Fruit fly (Drosophila melanogaster) whole organism, adult: Measurements from ENCODE around the gene nerfin-1.

Experiments
- CG11617 ChIP-seq: fragments of 200-800 bp; sonication (Bioruptor generic); optimal IDR thresholded peaks from 2 replicates; lab custom pipeline; 2017; ENCODE audit warnings: mild to moderate bottlenecking, missing biosample characterization, missing genetic modification reagents, missing genetic modification characterization
- CG12768 ChIP-seq: fragments of 200-800 bp; sonication (Bioruptor generic); optimal IDR thresholded peaks from 2 replicates; lab custom pipeline; 2017; ENCODE audit warnings: missing biosample characterization, missing genetic modification characterization, mild to moderate bottlenecking, moderate library complexity, missing genetic modification reagents
- CG14711 ChIP-seq: fragments of 200-800 bp; sonication (Bioruptor generic); optimal IDR thresholded peaks from 2 replicates; lab custom pipeline; 2018; ENCODE audit warnings: missing biosample characterization, mild to moderate bottlenecking, missing genetic modification characterization, moderate library complexity
- CG7045 ChIP-seq: fragments of 200-800 bp; sonication (Bioruptor generic); optimal IDR thresholded peaks from 2 replicates; lab custom pipeline; 2017; ENCODE audit warnings: missing biosample characterization, mild to moderate bottlenecking, missing genetic modification characterization
- Hr96 ChIP-seq: fragments of 200-800 bp; sonication (Bioruptor generic); optimal IDR thresholded peaks from 2 replicates; lab custom pipeline; 2016; ENCODE audit warnings: missing biosample characterization, missing genetic modification characterization
- Mnt ChIP-seq: fragments of 200-800 bp; sonication (Bioruptor generic); optimal IDR thresholded peaks from 2 replicates; lab custom pipeline; 2016; ENCODE audit warnings: missing biosample characterization, mild to moderate bottlenecking, missing genetic modification characterization
- kay ChIP-seq: fragments of 200-800 bp; sonication (Bioruptor generic); peaks from one replicate; lab custom pipeline; 2016; ENCODE audit warnings: missing biosample characterization, missing genetic modification characterization, borderline replicate concordance
- toe ChIP-seq: fragments of 200-800 bp; sonication (Bioruptor generic); optimal IDR thresholded peaks from 2 replicates; lab custom pipeline; 2016; ENCODE audit warnings: missing biosample characterization, missing genetic modification characterization

DNA sequence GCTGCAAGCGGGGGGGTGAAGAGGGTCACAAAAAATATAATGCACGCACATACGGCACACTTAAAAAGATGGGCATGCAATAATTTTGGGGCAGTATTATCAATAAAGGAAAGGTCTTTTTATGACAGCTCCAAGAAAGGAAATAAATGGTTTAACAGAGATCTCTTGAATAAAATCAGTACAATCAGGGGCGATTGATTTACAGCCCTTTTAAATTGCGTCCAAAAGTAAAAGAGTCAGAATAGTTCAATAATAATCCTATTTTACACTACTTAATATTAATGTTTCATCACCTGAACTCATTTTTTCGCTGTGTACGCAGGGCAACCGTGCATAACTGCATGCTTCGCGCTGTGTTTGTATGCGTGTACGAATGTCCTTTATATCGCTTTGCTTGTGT is 48.0 kb downstream of the nerfin-1 start:
- TF ChIP-seq Hr96 (GFP tag; lab: Kevin White, UChicago): no peak
- TF ChIP-seq kay (GFP tag; lab: Kevin White, UChicago): no peak
- TF ChIP-seq CG12768 (GFP tag; lab: Kevin White, UChicago): no peak
- no peak for TF ChIP-seq Mnt
- no peak for TF ChIP-seq CG7045 (GFP tag; lab: Kevin White, UChicago)
- TF ChIP-seq CG14711 (tag; lab: Kevin White, UChicago): no peak
- TF ChIP-seq toe (GFP tag; lab: Kevin White, UChicago): no peak
- TF ChIP-seq CG11617 (GFP tag; lab: Kevin White, UChicago): no peak
